Worm (Caenorhabditis elegans) whole organism, L4/young adult: ENCODE measurements around the gene drl-1.

Source experiments
- W03F9.2 ChIP-seq: fragments of 150-350 bp; optimal IDR thresholded peaks from 2 replicates; lab custom pipeline; 2014; ENCODE audit warnings: missing biosample characterization, missing genetic modification characterization
- him-1 ChIP-seq: sonication (generic microtip); optimal IDR thresholded peaks from 2 replicates; lab custom pipeline; 2016; ENCODE audit warnings: missing genotype, missing genetic modification reagents, missing genetic modification characterization, missing compliant biosample characterization

DNA sequence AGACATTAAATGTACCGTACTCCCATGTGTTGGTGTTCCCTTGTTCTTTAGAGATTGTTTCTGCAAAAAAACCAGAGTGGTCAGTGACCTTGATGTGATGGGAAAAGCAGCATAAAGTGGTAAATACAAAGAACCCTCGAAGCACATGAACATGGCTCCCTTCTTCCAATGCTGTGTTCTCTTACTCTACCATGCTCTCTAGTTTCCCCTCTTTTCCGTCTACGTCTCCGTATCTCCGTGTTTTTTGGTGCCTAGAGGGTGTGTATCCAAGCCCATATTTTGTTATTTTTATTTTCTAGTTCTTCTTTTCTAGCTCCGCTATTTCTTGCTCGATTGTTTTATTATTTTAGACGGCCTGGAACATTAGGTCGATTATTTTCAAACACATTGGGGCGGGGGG, 18.3 kb upstream of the drl-1 start:
- TF ChIP-seq him-1 (no peak), W03F9.2 (tag; lab: Kevin White, UChicago) (no peak)
